Worm (Caenorhabditis elegans): ENCODE measurements around the gene nhr-66.

The nhr-66 gene

ce11 chrIV:8199274-8199673, 37.1 kb downstream of the nhr-66 start:
- no peak for TF ChIP-seq tra-4 (tag; optimal IDR thresholded peaks at IDR 0.05)

DNA sequence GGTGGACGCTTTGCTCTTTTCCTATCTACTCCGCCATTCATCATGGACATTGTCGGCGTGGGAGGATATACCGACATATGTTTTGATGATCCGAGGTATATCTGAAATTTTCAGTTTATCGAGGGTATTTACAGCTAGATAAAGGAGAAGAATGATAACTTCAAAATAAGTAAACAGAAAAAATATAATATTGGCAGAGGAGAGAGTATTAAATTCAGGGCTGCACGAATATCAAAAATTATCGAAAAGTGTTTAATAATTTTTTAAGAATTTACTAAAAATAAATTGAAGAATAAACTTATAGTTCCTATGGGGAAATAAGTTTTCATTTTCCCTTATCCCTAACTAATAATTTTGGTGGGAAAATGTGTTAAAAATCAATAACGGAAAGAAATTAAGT, 37.6 kb downstream of the nhr-66 start, which contains the start of gene wsp-1:
Gene wsp-1, minus strand, starts transcription at position 101 of the 400 bp plus-strand sequence.
- TF ChIP-seq ceh-36 (tag; optimal IDR thresholded peaks at IDR 0.05) (no peak), hnd-1 (tag; optimal IDR thresholded peaks at IDR 0.05) (no peak), hmg-4 (GFP tag; optimal IDR thresholded peaks at IDR 0.05) (no peak), tbx-11 (GFP tag; IDR thresholded peaks at IDR 0.05) (no peak), scrt-1 (GFP tag; IDR thresholded peaks at IDR 0.05) (no peak), sea-1 (GFP tag; conservative IDR thresholded peaks at IDR 0.05) (no peak), aly-1 (tag; optimal IDR thresholded peaks at IDR 0.05) (no peak), B0310.2 (tag; optimal IDR thresholded peaks at IDR 0.05) (no peak), ama-1 (optimal IDR thresholded peaks at IDR 0.05) (no peak), ceh-13 (GFP tag; optimal IDR thresholded peaks at IDR 0.05) (no peak), tbx-37 (GFP tag; conservative IDR thresholded peaks at IDR 0.05) (no peak), F13C5.2 (tag; optimal IDR thresholded peaks at IDR 0.05) (no peak), pes-1 (GFP tag; IDR thresholded peaks at IDR 0.05) (no peak), flt-1 (GFP tag; IDR thresholded peaks at IDR 0.05) (no peak), tra-4 (tag; optimal IDR thresholded peaks at IDR 0.05) (no peak), hmbx-1 (tag; optimal IDR thresholded peaks at IDR 0.05) (no peak), ets-7 (tag; optimal IDR thresholded peaks at IDR 0.05) (no peak)

DNA sequence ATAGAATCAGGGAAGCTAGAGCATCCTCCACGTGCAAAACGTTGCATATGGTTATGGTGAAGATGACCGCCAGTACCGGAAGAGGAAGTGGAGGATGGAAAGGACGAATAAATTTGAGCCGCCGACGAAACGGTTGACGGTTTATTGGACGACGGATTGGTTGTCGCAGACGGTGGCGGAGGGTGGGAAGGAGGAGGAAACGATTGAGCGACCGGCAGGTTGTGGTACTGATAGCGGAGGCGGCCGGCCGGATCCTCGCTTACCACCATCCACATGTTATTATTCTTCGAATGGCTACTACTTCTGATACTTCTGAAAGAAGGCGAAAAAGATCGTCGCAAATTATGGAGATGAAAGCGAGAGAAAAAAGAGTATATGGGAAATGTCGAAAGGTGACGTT, 43.5 kb downstream of the nhr-66 start:
- no peak for TF ChIP-seq hnd-1 (tag; optimal IDR thresholded peaks at IDR 0.05)
- no peak for TF ChIP-seq sea-1 (GFP tag; conservative IDR thresholded peaks at IDR 0.05)
- no peak for TF ChIP-seq B0310.2 (tag; optimal IDR thresholded peaks at IDR 0.05)
- TF ChIP-seq ceh-36 (tag; optimal IDR thresholded peaks at IDR 0.05), result no peak
- TF ChIP-seq ets-7 (tag; optimal IDR thresholded peaks at IDR 0.05), result no peak

DNA sequence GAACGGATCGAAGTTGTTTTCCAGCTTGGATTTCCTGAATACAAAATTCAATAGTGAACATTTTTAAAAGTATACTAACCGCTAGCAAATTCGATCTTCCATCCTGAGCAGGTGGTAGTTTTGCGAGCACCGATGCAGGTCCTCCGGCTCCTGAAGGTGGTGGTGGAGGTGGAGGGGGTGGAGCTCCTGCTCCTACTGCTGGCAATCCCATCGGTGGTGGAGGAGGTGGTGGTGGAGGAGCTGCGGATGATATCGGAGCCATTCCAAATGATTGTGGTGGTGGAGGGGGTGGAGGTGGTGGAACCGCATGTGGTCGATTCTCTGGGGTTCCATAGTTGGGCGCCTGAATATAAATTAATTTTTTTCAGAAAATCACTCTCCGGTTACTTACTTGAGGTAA, 46.7 kb downstream of the nhr-66 start:
- TF ChIP-seq ceh-36 (tag; optimal IDR thresholded peaks at IDR 0.05), result no peak
- 0 out of 2 replicates have a peak, but pooled peaks have one; percentile 32 for TF ChIP-seq sea-1 (GFP tag; conservative IDR thresholded peaks at IDR 0.05)

DNA sequence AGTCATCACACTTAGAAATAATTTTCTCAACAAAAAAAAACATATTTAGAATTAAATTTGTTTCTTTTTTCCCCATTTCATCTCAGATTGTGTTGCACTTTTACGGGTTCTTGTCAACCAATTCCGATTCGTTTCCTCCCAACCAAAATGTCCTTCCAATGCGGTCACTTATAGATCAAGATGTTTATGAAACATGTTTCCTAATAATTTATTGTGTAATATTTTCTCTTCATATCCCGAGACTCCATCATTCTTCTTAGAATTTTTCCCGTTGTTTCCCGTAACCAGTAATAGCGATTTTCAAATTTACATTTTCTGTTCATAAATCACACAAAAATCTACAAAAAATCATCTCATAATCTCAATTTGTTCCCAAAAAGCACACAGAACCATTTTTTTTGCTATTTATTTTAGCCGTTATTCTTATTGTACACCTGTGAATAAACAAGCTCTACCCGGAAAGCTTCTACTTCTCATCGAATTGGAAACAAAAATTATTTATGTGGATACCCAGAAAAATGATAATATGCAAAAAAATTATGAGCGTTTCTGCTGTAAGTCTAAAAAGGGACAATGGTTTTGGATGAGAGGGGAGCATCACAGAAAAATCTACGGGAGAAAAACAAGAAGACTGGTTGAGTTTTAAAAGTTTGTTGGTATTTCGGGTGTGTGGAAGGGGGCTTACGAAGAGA, 47.8 kb downstream of the nhr-66 start:
- no peak for TF ChIP-seq flt-1 (GFP tag; IDR thresholded peaks at IDR 0.05)
- 0 out of 2 replicates have a peak, but pooled peaks have one; percentile 30 for TF ChIP-seq pes-1 (GFP tag; IDR thresholded peaks at IDR 0.05)

- TF ChIP-seq ets-7 (tag; optimal IDR thresholded peaks at IDR 0.05) (no peak), B0310.2 (tag; optimal IDR thresholded peaks at IDR 0.05) (no peak), flt-1 (GFP tag; IDR thresholded peaks at IDR 0.05) (no peak), hnd-1 (tag; optimal IDR thresholded peaks at IDR 0.05) (no peak), F13C5.2 (tag; optimal IDR thresholded peaks at IDR 0.05) (peak; percentile 15), hmbx-1 (tag; optimal IDR thresholded peaks at IDR 0.05) (no peak), ceh-13 (GFP tag; optimal IDR thresholded peaks at IDR 0.05) (no peak), scrt-1 (GFP tag; IDR thresholded peaks at IDR 0.05) (no peak), tbx-37 (GFP tag; conservative IDR thresholded peaks at IDR 0.05) (no peak), tra-4 (tag; optimal IDR thresholded peaks at IDR 0.05) (no peak), hmg-4 (GFP tag; optimal IDR thresholded peaks at IDR 0.05) (peak; percentile 44), sea-1 (GFP tag; conservative IDR thresholded peaks at IDR 0.05) (peak; percentile 57), pes-1 (GFP tag; IDR thresholded peaks at IDR 0.05) (no peak), aly-1 (tag; optimal IDR thresholded peaks at IDR 0.05) (no peak), tbx-11 (GFP tag; IDR thresholded peaks at IDR 0.05) (no peak), ceh-36 (tag; optimal IDR thresholded peaks at IDR 0.05) (peak; percentile 55), ama-1 (optimal IDR thresholded peaks at IDR 0.05) (no peak)
Observed at ce11 chrIV:8183313-8183712, 53.1 kb downstream of the nhr-66 start.

- TF ChIP-seq flt-1 (GFP tag; IDR thresholded peaks at IDR 0.05), result no peak
Observed at ce11 chrIV:8182566-8182965, 53.8 kb downstream of the nhr-66 start.

ce11 chrIV:8181404-8181803, 55.0 kb downstream of the nhr-66 start:
- TF ChIP-seq hmg-4 (GFP tag; optimal IDR thresholded peaks at IDR 0.05) (no peak), ets-7 (tag; optimal IDR thresholded peaks at IDR 0.05) (no peak), ceh-13 (GFP tag; optimal IDR thresholded peaks at IDR 0.05) (no peak), hmbx-1 (tag; optimal IDR thresholded peaks at IDR 0.05) (no peak), ama-1 (optimal IDR thresholded peaks at IDR 0.05) (no peak), flt-1 (GFP tag; IDR thresholded peaks at IDR 0.05) (no peak), scrt-1 (GFP tag; IDR thresholded peaks at IDR 0.05) (no peak), sea-1 (GFP tag; conservative IDR thresholded peaks at IDR 0.05) (no peak), ceh-36 (tag; optimal IDR thresholded peaks at IDR 0.05) (no peak)
